Worm (Caenorhabditis elegans) whole organism, mixed stage, embryonic: ENCODE data around the gene ttr-51.

Experiments
- M03D4.4 ChIP-seq: sonication (generic microtip); optimal IDR thresholded peaks from 2 replicates; lab custom pipeline; 2017; ENCODE audit warnings: mild to moderate bottlenecking, missing genetic modification characterization, missing compliant biosample characterization
- bed-3 ChIP-seq: fragments of 200-800 bp; sonication (Bioruptor generic); optimal IDR thresholded peaks from 3 replicates; lab custom pipeline; 2018; ENCODE audit warnings: mild to moderate bottlenecking, missing genetic modification characterization, moderate library complexity, missing compliant biosample characterization
- blmp-1 ChIP-seq: fragments of 150-350 bp; optimal IDR thresholded peaks from 2 replicates; lab custom pipeline; 2014; ENCODE audit warnings: missing biosample characterization, missing genetic modification characterization
- ceh-39 ChIP-seq: fragments of 150-350 bp; optimal IDR thresholded peaks from 2 replicates; lab custom pipeline; 2014; ENCODE audit warnings: missing biosample characterization, missing genetic modification characterization
- ceh-43 ChIP-seq: fragments of 200-800 bp; sonication (Bioruptor generic); optimal IDR thresholded peaks from 2 replicates; lab custom pipeline; 2018; ENCODE audit warnings: mild to moderate bottlenecking, missing genetic modification characterization, moderate library complexity, missing compliant biosample characterization
- ceh-83 ChIP-seq: fragments of 200-800 bp; sonication (Bioruptor generic); optimal IDR thresholded peaks from 2 replicates; lab custom pipeline; 2018; ENCODE audit warnings: mild to moderate bottlenecking, missing genetic modification characterization, missing compliant biosample characterization
- ces-1 ChIP-seq: fragments of 150-350 bp; optimal IDR thresholded peaks from 2 replicates; lab custom pipeline; 2014; ENCODE audit warnings: missing biosample characterization, missing genetic modification reagents, missing genetic modification characterization
- cnd-1 ChIP-seq: fragments of 200-800 bp; sonication (Bioruptor generic); optimal IDR thresholded peaks from 2 replicates; lab custom pipeline; 2018; ENCODE audit warnings: mild to moderate bottlenecking, missing genetic modification characterization, missing compliant biosample characterization
- drap-1 ChIP-seq: fragments of 200-800 bp; sonication (Bioruptor generic); optimal IDR thresholded peaks from 3 replicates; lab custom pipeline; 2018; ENCODE audit warnings: mild to moderate bottlenecking, missing genetic modification characterization, missing compliant biosample characterization
- elt-1 ChIP-seq: sonication (generic microtip); optimal IDR thresholded peaks from 2 replicates; lab custom pipeline; 2017; ENCODE audit warnings: missing genetic modification characterization, mild to moderate bottlenecking, missing compliant biosample characterization, antibody characterized with exemption, moderate library complexity, borderline replicate concordance; ENCODE audit not compliant: insufficient read depth
- elt-3 ChIP-seq: fragments of 150-350 bp; optimal IDR thresholded peaks from 2 replicates; lab custom pipeline; 2014; ENCODE audit warnings: missing biosample characterization, missing genetic modification characterization
- flh-1 ChIP-seq: fragments of 200-800 bp; sonication (Bioruptor generic); optimal IDR thresholded peaks from 2 replicates; lab custom pipeline; 2018; ENCODE audit warnings: mild to moderate bottlenecking, missing genetic modification characterization, moderate library complexity, missing compliant biosample characterization
- ham-2 ChIP-seq: fragments of 200-800 bp; sonication (Bioruptor generic); optimal IDR thresholded peaks from 2 replicates; lab custom pipeline; 2018; ENCODE audit warnings: mild to moderate bottlenecking, missing genetic modification characterization, missing compliant biosample characterization
- hlh-1 ChIP-seq: fragments of 150-350 bp; optimal IDR thresholded peaks from 2 replicates; lab custom pipeline; 2014; ENCODE audit warnings: missing biosample characterization, missing genetic modification reagents, missing genetic modification characterization
- lin-13 ChIP-seq: fragments of 150-350 bp; optimal IDR thresholded peaks from 2 replicates; lab custom pipeline; 2014; ENCODE audit warnings: missing biosample characterization, missing genetic modification characterization
- lin-32 ChIP-seq: fragments of 200-800 bp; sonication (Bioruptor generic); optimal IDR thresholded peaks from 2 replicates; lab custom pipeline; 2018; ENCODE audit warnings: mild to moderate bottlenecking, missing genetic modification characterization, missing compliant biosample characterization
- lsy-2 ChIP-seq: fragments of 150-350 bp; optimal IDR thresholded peaks from 2 replicates; lab custom pipeline; 2014; ENCODE audit warnings: missing biosample characterization, missing genetic modification characterization
- mab-5 ChIP-seq: fragments of 150-350 bp; optimal IDR thresholded peaks from 2 replicates; lab custom pipeline; 2014; ENCODE audit warnings: missing biosample characterization, missing genetic modification characterization
- mls-2 ChIP-seq: sonication (generic microtip); optimal IDR thresholded peaks from 2 replicates; lab custom pipeline; 2016; ENCODE audit warnings: mild to moderate bottlenecking, missing genetic modification characterization, moderate library complexity, missing compliant biosample characterization
- nhr-12 ChIP-seq: fragments of 150-350 bp; optimal IDR thresholded peaks from 2 replicates; lab custom pipeline; 2014; ENCODE audit warnings: missing biosample characterization, missing genetic modification characterization
- nhr-2 ChIP-seq: fragments of 150-350 bp; optimal IDR thresholded peaks from 2 replicates; lab custom pipeline; 2014; ENCODE audit warnings: missing biosample characterization, missing genetic modification characterization
- nhr-237 ChIP-seq: fragments of 150-350 bp; optimal IDR thresholded peaks from 2 replicates; lab custom pipeline; 2014; ENCODE audit warnings: missing biosample characterization, missing genetic modification characterization
- nhr-28 ChIP-seq: fragments of 150-350 bp; optimal IDR thresholded peaks from 2 replicates; lab custom pipeline; 2014; ENCODE audit warnings: missing biosample characterization, missing genetic modification characterization
- nhr-76 ChIP-seq: sonication (generic microtip); optimal IDR thresholded peaks from 2 replicates; lab custom pipeline; 2017; ENCODE audit warnings: missing biosample characterization, missing genetic modification characterization
- pha-4 ChIP-seq: fragments of 150-350 bp; optimal IDR thresholded peaks from 2 replicates; lab custom pipeline; 2018; ENCODE audit warnings: missing biosample characterization, missing genetic modification reagents, missing genetic modification characterization
- sem-2 ChIP-seq: fragments of 200-800 bp; sonication (Bioruptor generic); optimal IDR thresholded peaks from 2 replicates; lab custom pipeline; 2018; ENCODE audit warnings: mild to moderate bottlenecking, missing genetic modification characterization, missing compliant biosample characterization
- snpc-4 ChIP-seq: fragments of 150-350 bp; optimal IDR thresholded peaks from 2 replicates; lab custom pipeline; 2014; ENCODE audit warnings: missing biosample characterization, missing genetic modification characterization
- tbx-8 ChIP-seq: fragments of 200-800 bp; sonication (Bioruptor generic); optimal IDR thresholded peaks from 2 replicates; lab custom pipeline; 2018; ENCODE audit warnings: mild to moderate bottlenecking, missing genetic modification characterization, moderate library complexity, missing compliant biosample characterization
- unc-120 ChIP-seq: sonication (generic microtip); optimal IDR thresholded peaks from 2 replicates; lab custom pipeline; 2017; ENCODE audit warnings: missing genetic modification characterization, missing compliant biosample characterization; ENCODE audit not compliant: poor library complexity, severe bottlenecking
- unc-39 ChIP-seq: fragments of 150-350 bp; optimal IDR thresholded peaks from 2 replicates; lab custom pipeline; 2014; ENCODE audit warnings: missing biosample characterization, missing genetic modification characterization
- unc-62 ChIP-seq: fragments of 150-350 bp; optimal IDR thresholded peaks from 2 replicates; lab custom pipeline; 2014; ENCODE audit warnings: missing biosample characterization, missing genetic modification reagents, missing genetic modification characterization
- zip-8 ChIP-seq: fragments of 150-350 bp; optimal IDR thresholded peaks from 2 replicates; lab custom pipeline; 2014; ENCODE audit warnings: missing biosample characterization, missing genetic modification characterization
- ztf-11 ChIP-seq: fragments of 150-350 bp; optimal IDR thresholded peaks from 2 replicates; lab custom pipeline; 2014; ENCODE audit warnings: missing biosample characterization, missing genetic modification characterization

Gene ttr-51

ce11 chrIV:13261778-13262177, 9.7 kb upstream of the ttr-51 start:
- TF ChIP-seq blmp-1 (tag; lab: Kevin White, UChicago): no peak
- TF ChIP-seq tbx-8 (GFP tag; lab: Kevin White, UChicago): no peak
- no peak for TF ChIP-seq ceh-43 (GFP tag; lab: Kevin White, UChicago)
- no peak for TF ChIP-seq snpc-4 (tag; lab: Kevin White, UChicago)
- TF ChIP-seq drap-1 (GFP tag; lab: Kevin White, UChicago): no peak
- TF ChIP-seq elt-1 (tag; lab: Kevin White, UChicago): no peak
- TF ChIP-seq sem-2: no peak
- TF ChIP-seq unc-62: no peak
- TF ChIP-seq flh-1: no peak
- no peak for TF ChIP-seq ces-1 (GFP tag; lab: Kevin White, UChicago)
- no peak for TF ChIP-seq ham-2
- no peak for TF ChIP-seq elt-3

- TF ChIP-seq unc-39 (tag; lab: Kevin White, UChicago): no peak
- no peak for TF ChIP-seq mab-5
- no peak for TF ChIP-seq blmp-1 (tag; lab: Kevin White, UChicago)
- TF ChIP-seq bed-3 (GFP tag; lab: Kevin White, UChicago): no peak
- TF ChIP-seq sem-2: no peak
- no peak for TF ChIP-seq nhr-76 (tag; lab: Kevin White, UChicago)
- no peak for TF ChIP-seq nhr-2 (tag; lab: Kevin White, UChicago)
- no peak for TF ChIP-seq ceh-39 (tag; lab: Kevin White, UChicago)
- TF ChIP-seq cnd-1 (tag; lab: Kevin White, UChicago): no peak
- TF ChIP-seq ces-1 (GFP tag; lab: Kevin White, UChicago): no peak
These were observed 6.8 kb upstream of the ttr-51 start, which contains the start of gene JC8.16 for ce11 chrIV:13258872-13259271. JC8.16 (plus strand) TSS chrIV:13259172.

- TF ChIP-seq mls-2 (tag; lab: Kevin White, UChicago) (no peak), sem-2 (no peak), nhr-237 (tag; lab: Kevin White, UChicago) (no peak), ztf-11 (no peak), M03D4.4 (tag; lab: Kevin White, UChicago) (no peak), zip-8 (tag; lab: Kevin White, UChicago) (no peak), nhr-28 (no peak), unc-62 (no peak), lin-13 (no peak), tbx-8 (GFP tag; lab: Kevin White, UChicago) (no peak), nhr-76 (tag; lab: Kevin White, UChicago) (no peak)
These were observed 3.8 kb upstream of the ttr-51 start, which contains the start of gene bus-12 for ce11 chrIV:13255886-13256285. bus-12 (plus strand) TSS chrIV:13256186.

ce11 chrIV:13253841-13254240, 1.7 kb upstream of the ttr-51 start, which contains the start of gene ttr-45:
ttr-45 (plus strand) TSS chrIV:13254225.
- no peak for TF ChIP-seq drap-1 (GFP tag; lab: Kevin White, UChicago)
- peak; percentile 11 for TF ChIP-seq hlh-1
- TF ChIP-seq nhr-2 (tag; lab: Kevin White, UChicago): no peak
- TF ChIP-seq flh-1: no peak
- no peak for TF ChIP-seq cnd-1 (tag; lab: Kevin White, UChicago)
- no peak for TF ChIP-seq lsy-2 (tag; lab: Kevin White, UChicago)
- no peak for TF ChIP-seq elt-1 (tag; lab: Kevin White, UChicago)
- TF ChIP-seq unc-62: peak; percentile 22
- TF ChIP-seq ceh-39 (tag; lab: Kevin White, UChicago): no peak
- TF ChIP-seq ceh-83 (GFP tag; lab: Kevin White, UChicago): no peak
- no peak for TF ChIP-seq blmp-1 (tag; lab: Kevin White, UChicago)

- no peak for TF ChIP-seq sem-2
- TF ChIP-seq hlh-1: no peak
- TF ChIP-seq nhr-12 (tag; lab: Kevin White, UChicago): no peak
- no peak for TF ChIP-seq pha-4 (tag; lab: Kevin White, UChicago)
- TF ChIP-seq M03D4.4 (tag; lab: Kevin White, UChicago): no peak
- no peak for TF ChIP-seq lin-13
- TF ChIP-seq nhr-2 (tag; lab: Kevin White, UChicago): no peak
- no peak for TF ChIP-seq mab-5
- no peak for TF ChIP-seq ceh-83 (GFP tag; lab: Kevin White, UChicago)
- no peak for TF ChIP-seq lsy-2 (tag; lab: Kevin White, UChicago)
- TF ChIP-seq zip-8 (tag; lab: Kevin White, UChicago): no peak
- no peak for TF ChIP-seq elt-1 (tag; lab: Kevin White, UChicago)
- no peak for TF ChIP-seq bed-3 (GFP tag; lab: Kevin White, UChicago)
- TF ChIP-seq ham-2: no peak
- no peak for TF ChIP-seq unc-62
- no peak for TF ChIP-seq blmp-1 (tag; lab: Kevin White, UChicago)
- no peak for TF ChIP-seq unc-120 (tag; lab: Kevin White, UChicago)
- TF ChIP-seq ceh-43 (GFP tag; lab: Kevin White, UChicago): no peak
- no peak for TF ChIP-seq lin-32 (GFP tag; lab: Kevin White, UChicago)
These were observed 1.9 kb downstream of the ttr-51 start for ce11 chrIV:13250243-13250642.
